Fruit fly (Drosophila melanogaster) whole organism, embryonic: ENCODE measurements around the gene CG4009.

ENCODE experiments used
- Atf3 ChIP-seq: fragments of 200-800 bp; sonication (Bioruptor generic); optimal IDR thresholded peaks from 3 replicates; lab custom pipeline; 2016; ENCODE audit warnings: missing biosample characterization, missing genetic modification characterization
- CG1024 ChIP-seq: fragments of 200-800 bp; sonication (Bioruptor generic); IDR thresholded peaks from 2 replicates; pipeline ENCODE4 v1.3.6; 2022; ENCODE audit warnings: missing biosample characterization, missing genetic modification characterization
- CG11398 ChIP-seq: fragments of 200-800 bp; sonication (Bioruptor generic); optimal IDR thresholded peaks from 2 replicates; lab custom pipeline; 2016; ENCODE audit warnings: missing biosample characterization, missing genetic modification characterization
- CG12299 ChIP-seq: fragments of 200-800 bp; sonication (Bioruptor generic); optimal IDR thresholded peaks from 2 replicates; lab custom pipeline; 2018; ENCODE audit warnings: missing biosample characterization, mild to moderate bottlenecking, missing genetic modification characterization
- CG12769 ChIP-seq: fragments of 200-800 bp; sonication (Bioruptor generic); optimal IDR thresholded peaks from 2 replicates; lab custom pipeline; 2019; ENCODE audit warnings: missing biosample characterization, mild to moderate bottlenecking, missing genetic modification characterization, moderate library complexity
- CG1529 ChIP-seq: fragments of 200-800 bp; sonication (Bioruptor generic); optimal IDR thresholded peaks from 3 replicates; lab custom pipeline; 2018; ENCODE audit warnings: missing biosample characterization, missing genetic modification characterization
- CG17328 ChIP-seq: fragments of 200-800 bp; sonication (Bioruptor generic); IDR thresholded peaks from 2 replicates; pipeline ENCODE4 v1.3.6; 2022; ENCODE audit warnings: missing biosample characterization, missing genetic modification characterization
- CG17568 ChIP-seq: fragments of 200-800 bp; sonication (Bioruptor generic); optimal IDR thresholded peaks from 2 replicates; lab custom pipeline; 2018; ENCODE audit warnings: missing biosample characterization, mild to moderate bottlenecking, missing genetic modification characterization, moderate library complexity
- CG17612 ChIP-seq: fragments of 200-800 bp; sonication (Bioruptor generic); IDR thresholded peaks from 2 replicates; pipeline ENCODE4 v1.3.6; 2022; ENCODE audit warnings: missing biosample characterization, missing genetic modification characterization
- CG17912 ChIP-seq: fragments of 200-800 bp; sonication (Bioruptor generic); optimal IDR thresholded peaks from 2 replicates; lab custom pipeline; 2018; ENCODE audit warnings: missing biosample characterization, mild to moderate bottlenecking, missing genetic modification characterization
- CG18011 ChIP-seq: fragments of 200-800 bp; sonication (Bioruptor generic); optimal IDR thresholded peaks from 2 replicates; lab custom pipeline; 2017; ENCODE audit warnings: missing biosample characterization, missing genetic modification characterization, mild to moderate bottlenecking, moderate library complexity, missing genotype
- CG3995 ChIP-seq: fragments of 200-800 bp; sonication (Bioruptor generic); optimal IDR thresholded peaks from 3 replicates; lab custom pipeline; 2016; ENCODE audit warnings: missing biosample characterization, missing genetic modification characterization
- CG4424 ChIP-seq: fragments of 200-800 bp; sonication (Bioruptor generic); optimal IDR thresholded peaks from 3 replicates; lab custom pipeline; 2016; ENCODE audit warnings: missing biosample characterization, missing genetic modification characterization
- CG4617 ChIP-seq: fragments of 200-800 bp; sonication (Bioruptor generic); optimal IDR thresholded peaks from 3 replicates; lab custom pipeline; 2016; ENCODE audit warnings: missing biosample characterization, missing genetic modification characterization, borderline replicate concordance
- CG6272 ChIP-seq: fragments of 200-800 bp; sonication (Bioruptor generic); IDR thresholded peaks from 2 replicates; pipeline ENCODE4 v1.3.6; 2022; ENCODE audit warnings: missing biosample characterization, missing genetic modification characterization
- CG7928 ChIP-seq: fragments of 200-800 bp; sonication (Bioruptor generic); optimal IDR thresholded peaks from 2 replicates; lab custom pipeline; 2017; ENCODE audit warnings: missing biosample characterization, mild to moderate bottlenecking, missing genetic modification characterization
- CG8290 ChIP-seq, 3 experiments: fragments of 200-800 bp; sonication (Bioruptor generic); optimal IDR thresholded peaks; 2 replicates each; lab custom pipeline; 2016 to 2019; ENCODE audit warnings: missing biosample characterization in 3 of 3, missing genetic modification characterization in 3 of 3, mild to moderate bottlenecking in 2 of 3, moderate library complexity in 1 of 3
- D19B ChIP-seq: fragments of 200-800 bp; sonication (Bioruptor generic); optimal IDR thresholded peaks from 2 replicates; lab custom pipeline; 2017; ENCODE audit warnings: missing biosample characterization, mild to moderate bottlenecking, missing genetic modification characterization
- Elba2 ChIP-seq: fragments of 200-800 bp; sonication (Bioruptor generic); optimal IDR thresholded peaks from 3 replicates; lab custom pipeline; 2016; ENCODE audit warnings: missing biosample characterization, missing genetic modification characterization
- MBD-R2 ChIP-seq: fragments of 200-800 bp; sonication (Bioruptor generic); IDR thresholded peaks from 2 replicates; pipeline ENCODE4 v1.3.6; 2022; ENCODE audit warnings: missing biosample characterization, missing genetic modification characterization
- Mad ChIP-seq: fragments of 200-800 bp; sonication (Bioruptor generic); optimal IDR thresholded peaks from 2 replicates; lab custom pipeline; 2016; ENCODE audit warnings: missing biosample characterization, missing genetic modification characterization
- Neu2 ChIP-seq: fragments of 200-800 bp; sonication (Bioruptor generic); optimal IDR thresholded peaks from 3 replicates; lab custom pipeline; 2016; ENCODE audit warnings: missing biosample characterization, missing genetic modification characterization, borderline replicate concordance
- Pdp1 ChIP-seq, 2 experiments: fragments of 200-800 bp; sonication (Bioruptor generic); optimal IDR thresholded peaks; 3 replicates each; lab custom pipeline; 2016; ENCODE audit warnings: missing biosample characterization in 2 of 2, missing genetic modification characterization in 2 of 2, mild to moderate bottlenecking in 1 of 2, moderate library complexity in 1 of 2
- Six4 ChIP-seq: fragments of 200-800 bp; sonication (Bioruptor generic); optimal IDR thresholded peaks from 2 replicates; lab custom pipeline; 2016; ENCODE audit warnings: missing biosample characterization, missing genetic modification characterization
- Xbp1 ChIP-seq: fragments of 200-800 bp; sonication (Bioruptor generic); optimal IDR thresholded peaks from 3 replicates; lab custom pipeline; 2016; ENCODE audit warnings: missing biosample characterization, mild to moderate bottlenecking, missing genetic modification characterization
- bbx ChIP-seq: fragments of 200-800 bp; sonication (Bioruptor generic); IDR thresholded peaks from 2 replicates; pipeline ENCODE4 v1.3.6; 2022; ENCODE audit warnings: missing biosample characterization, missing genetic modification characterization; ENCODE audit not compliant: partially characterized antibody
- br ChIP-seq: fragments of >200 bp; optimal IDR thresholded peaks from 2 replicates; lab custom pipeline; 2017
- bsh ChIP-seq, 2 experiments: fragments of 200-800 bp; sonication (Bioruptor generic); optimal IDR thresholded peaks; 2 replicates each; lab custom pipeline; 2017 to 2018; ENCODE audit warnings: mild to moderate bottlenecking in 2 of 2, missing biosample characterization in 2 of 2, missing genetic modification characterization in 2 of 2, moderate library complexity in 1 of 2
- croc ChIP-seq: fragments of 200-800 bp; sonication (Bioruptor generic); conservative IDR thresholded peaks from 3 replicates; pipeline ENCODE4 v1.3.6; 2022; ENCODE audit warnings: missing biosample characterization, missing genetic modification characterization
- dmrt99B ChIP-seq: fragments of 200-800 bp; sonication (Bioruptor generic); optimal IDR thresholded peaks from 2 replicates; lab custom pipeline; 2018; ENCODE audit warnings: missing biosample characterization, mild to moderate bottlenecking, missing genetic modification characterization, moderate library complexity
- dpn ChIP-seq, 2 experiments: fragments of 200-800 bp; sonication (Bioruptor generic); optimal IDR thresholded peaks; 3 replicates each; lab custom pipeline; 2016; ENCODE audit warnings: missing biosample characterization in 2 of 2, missing genetic modification characterization in 2 of 2
- ewg ChIP-seq: fragments of 200-800 bp; sonication (Bioruptor generic); optimal IDR thresholded peaks from 3 replicates; lab custom pipeline; 2017; ENCODE audit warnings: mild to moderate bottlenecking, missing biosample characterization, missing genetic modification reagents, missing genetic modification characterization
- gro ChIP-seq: fragments of 200-800 bp; sonication (Bioruptor generic); optimal IDR thresholded peaks from 2 replicates; lab custom pipeline; 2016; ENCODE audit warnings: missing biosample characterization, missing genetic modification characterization
- gt ChIP-seq: fragments of 200-800 bp; sonication (Bioruptor generic); IDR thresholded peaks from 2 replicates; pipeline ENCODE4 v1.3.6; 2022; ENCODE audit warnings: missing biosample characterization, missing genetic modification characterization
- her ChIP-seq: fragments of 200-800 bp; sonication (Bioruptor generic); optimal IDR thresholded peaks from 2 replicates; lab custom pipeline; 2016; ENCODE audit warnings: missing biosample characterization, missing genetic modification characterization
- hkb ChIP-seq, 2 experiments: fragments of 200-800 bp in 1 of 2; fragments of >200 bp in 1 of 2; sonication (Bioruptor generic) in 1 of 2; IDR thresholded peaks in 1 of 2; optimal IDR thresholded peaks in 1 of 2; 2 replicates each; pipeline versions ENCODE4 v1.3.6 to Lab custom; 2017 to 2022; ENCODE audit warnings: missing biosample characterization in 1 of 2, missing genetic modification characterization in 1 of 2
- hth ChIP-seq: fragments of >200 bp; optimal IDR thresholded peaks from 2 replicates; lab custom pipeline; 2017; ENCODE audit warnings: inconsistent platforms
- ind ChIP-seq: fragments of 200-800 bp; sonication (Bioruptor generic); optimal IDR thresholded peaks from 3 replicates; lab custom pipeline; 2016; ENCODE audit warnings: missing biosample characterization, missing genetic modification characterization
- lbe ChIP-seq: fragments of 200-800 bp; sonication (Bioruptor generic); optimal IDR thresholded peaks from 2 replicates; lab custom pipeline; 2016; ENCODE audit warnings: missing biosample characterization, mild to moderate bottlenecking, missing genetic modification characterization
- luna ChIP-seq: fragments of 200-800 bp; sonication (Bioruptor generic); optimal IDR thresholded peaks from 2 replicates; lab custom pipeline; 2016; ENCODE audit warnings: missing biosample characterization, missing genetic modification characterization
- mam ChIP-seq: fragments of 200-800 bp; sonication (Bioruptor generic); optimal IDR thresholded peaks from 3 replicates; lab custom pipeline; 2016; ENCODE audit warnings: missing biosample characterization, missing genetic modification characterization
- onecut ChIP-seq: fragments of 200-800 bp; sonication (Bioruptor generic); IDR thresholded peaks from 2 replicates; pipeline ENCODE4 v1.3.6; 2022; ENCODE audit warnings: missing biosample characterization, missing genetic modification characterization
- pros ChIP-seq: fragments of 200-800 bp; sonication (Bioruptor generic); optimal IDR thresholded peaks from 3 replicates; lab custom pipeline; 2019; ENCODE audit warnings: missing biosample characterization, mild to moderate bottlenecking, missing genetic modification characterization, moderate library complexity
- ro ChIP-seq: fragments of 200-800 bp; sonication (Bioruptor generic); IDR thresholded peaks from 2 replicates; pipeline ENCODE4 v1.3.6; 2022; ENCODE audit warnings: missing biosample characterization, missing genetic modification characterization
- run ChIP-seq: fragments of 200-800 bp; sonication (Bioruptor generic); optimal IDR thresholded peaks from 3 replicates; lab custom pipeline; 2018; ENCODE audit warnings: missing biosample characterization, mild to moderate bottlenecking, missing genetic modification characterization
- sd ChIP-seq: fragments of 200-800 bp; sonication (Bioruptor generic); optimal IDR thresholded peaks from 3 replicates; lab custom pipeline; 2018; ENCODE audit warnings: missing biosample characterization, mild to moderate bottlenecking, missing genetic modification characterization, moderate library complexity
- shn ChIP-seq: fragments of 200-800 bp; sonication (Bioruptor generic); optimal IDR thresholded peaks from 3 replicates; lab custom pipeline; 2016; ENCODE audit warnings: missing biosample characterization, missing genetic modification characterization
- ssp ChIP-seq: fragments of 200-800 bp; sonication (Bioruptor generic); IDR thresholded peaks from 2 replicates; pipeline ENCODE4 v1.3.6; 2022; ENCODE audit warnings: missing biosample characterization, missing genetic modification characterization
- sug ChIP-seq: fragments of 200-800 bp; optimal IDR thresholded peaks from 2 replicates; lab custom pipeline; 2019; ENCODE audit warnings: missing biosample characterization, mild to moderate bottlenecking, missing genetic modification characterization, moderate library complexity
- tna ChIP-seq: fragments of 200-800 bp; sonication (Bioruptor generic); IDR thresholded peaks from 2 replicates; pipeline ENCODE4 v1.3.6; 2022; ENCODE audit warnings: missing biosample characterization, missing genetic modification characterization; ENCODE audit not compliant: partially characterized antibody
- wor ChIP-seq: fragments of 200-800 bp; sonication (Bioruptor generic); IDR thresholded peaks from 2 replicates; pipeline ENCODE4 v1.3.6; 2022; ENCODE audit warnings: missing biosample characterization, missing genetic modification characterization
- zfh1 ChIP-seq: fragments of 200-800 bp; sonication (Bioruptor generic); IDR thresholded peaks from 3 replicates; pipeline ENCODE4 v1.3.6; 2022; ENCODE audit warnings: missing biosample characterization, missing genetic modification characterization

CG4009 gene

dm6 chr3R:17067721-17068120 lies 31.9 kb upstream of the CG4009 start (continued):
- TF ChIP-seq CG17568 (GFP tag; lab: Kevin White, UChicago) (no peak), Neu2 (GFP tag; lab: Kevin White, UChicago) (no peak), mam (no peak), gro (GFP tag; lab: Kevin White, UChicago) (peak; percentile 51), Xbp1 (GFP tag; lab: Kevin White, UChicago) (no peak), CG6272 (GFP tag; lab: Robert Waterston, UW) (no peak), onecut (GFP tag; lab: Robert Waterston, UW) (no peak), Pdp1 (GFP tag; optimal IDR thresholded peaks at IDR 0.05; lab: Kevin White, UChicago) (peak in 1 of 2 experiments; percentile 98), CG18011 (GFP tag; lab: Kevin White, UChicago) (no peak), hkb (optimal IDR thresholded peaks at IDR 0.05; lab: Kevin White, UChicago) (no peak), hkb (GFP tag; IDR thresholded peaks at IDR 0.05; lab: Robert Waterston, UW) (no peak), dpn (GFP tag; optimal IDR thresholded peaks at IDR 0.05; lab: Kevin White, UChicago) (no peak), CG12299 (tag; lab: Kevin White, UChicago) (no peak), tna (no peak), gt (GFP tag; lab: Robert Waterston, UW) (no peak), wor (GFP tag; lab: Robert Waterston, UW) (no peak), Six4 (GFP tag; lab: Kevin White, UChicago) (no peak), sd (peak; percentile 79), ssp (no peak), CG1529 (GFP tag; lab: Kevin White, UChicago) (no peak), sug (peak; percentile 8), CG4424 (GFP tag; lab: Kevin White, UChicago) (no peak), bbx (GFP tag; lab: Robert Waterston, UW) (no peak), CG17912 (GFP tag; lab: Kevin White, UChicago) (no peak), CG17612 (GFP tag; lab: Robert Waterston, UW) (no peak), Atf3 (GFP tag; lab: Kevin White, UChicago) (no peak), luna (GFP tag; lab: Kevin White, UChicago) (no peak), CG11398 (no peak), hth (no peak), bsh (GFP tag; optimal IDR thresholded peaks at IDR 0.05; lab: Kevin White, UChicago) (no peak), dmrt99B (tag; lab: Kevin White, UChicago) (no peak), br (lab: Kevin White, UChicago) (no peak), CG1024 (no peak), CG8290 (GFP tag; optimal IDR thresholded peaks at IDR 0.05; lab: Kevin White, UChicago) (no peak), CG8290 (tag; optimal IDR thresholded peaks at IDR 0.05; lab: Kevin White, UChicago) (peak in 1 of 2 experiments; percentile 40), zfh1 (GFP tag; lab: Robert Waterston, UW) (no peak), MBD-R2 (GFP tag; lab: Robert Waterston, UW) (no peak), CG4617 (GFP tag; lab: Kevin White, UChicago) (no peak), CG12769 (tag; lab: Kevin White, UChicago) (peak; percentile 54), shn (GFP tag; lab: Kevin White, UChicago) (no peak), Elba2 (GFP tag; lab: Kevin White, UChicago) (no peak), CG7928 (GFP tag; lab: Kevin White, UChicago) (no peak), D19B (GFP tag; lab: Kevin White, UChicago) (no peak), her (no peak), ind (GFP tag; lab: Kevin White, UChicago) (no peak), croc (no peak), ro (GFP tag; lab: Robert Waterston, UW) (no peak), CG17328 (GFP tag; lab: Robert Waterston, UW) (no peak), Mad (no peak), CG3995 (GFP tag; lab: Kevin White, UChicago) (no peak), ewg (GFP tag; lab: Kevin White, UChicago) (no peak), pros (GFP tag; lab: Kevin White, UChicago) (no peak), lbe (no peak), run (tag; lab: Kevin White, UChicago) (no peak)
